Worm (Caenorhabditis elegans) whole organism, L1 larva: ENCODE measurements around the gene daam-1.

Experiments used
- C34B4.2 ChIP-seq: sonication (generic microtip); optimal IDR thresholded peaks from 2 replicates; lab custom pipeline; 2017; ENCODE audit warnings: mild to moderate bottlenecking, missing genetic modification characterization, missing compliant biosample characterization
- F16B12.6 ChIP-seq: fragments of 150-350 bp; optimal IDR thresholded peaks from 2 replicates; lab custom pipeline; 2014; ENCODE audit warnings: missing biosample characterization, missing genetic modification characterization
- Y116A8C.19 ChIP-seq: sonication (generic microtip); optimal IDR thresholded peaks from 2 replicates; lab custom pipeline; 2016; ENCODE audit warnings: missing compliant biosample characterization, missing genetic modification characterization, borderline replicate concordance
- aha-1 ChIP-seq: fragments of 150-350 bp; optimal IDR thresholded peaks from 2 replicates; lab custom pipeline; 2014; ENCODE audit warnings: missing biosample characterization, missing genetic modification characterization
- aly-2 ChIP-seq: fragments of 150-350 bp; optimal IDR thresholded peaks from 2 replicates; lab custom pipeline; 2014; ENCODE audit warnings: missing biosample characterization, missing genetic modification characterization
- ceh-82 ChIP-seq, 3 experiments: fragments of 150-350 bp in 1 of 3; sonication (generic microtip) in 2 of 3; optimal IDR thresholded peaks; 2 replicates each; lab custom pipeline; 2014 to 2017; ENCODE audit warnings: missing biosample characterization in 3 of 3, missing genetic modification characterization in 3 of 3
- ceh-88 ChIP-seq: fragments of 200-800 bp; sonication (Bioruptor generic); IDR thresholded peaks from 2 replicates; pipeline ENCODE4 v1.3.6; 2022; ENCODE audit warnings: missing genetic modification characterization, missing compliant biosample characterization
- ceh-90 ChIP-seq: sonication (generic microtip); optimal IDR thresholded peaks from 2 replicates; lab custom pipeline; 2016; ENCODE audit warnings: missing genetic modification characterization, missing compliant biosample characterization
- dpl-1 ChIP-seq, 3 experiments: fragments of 150-350 bp in 2 of 3; sonication (generic microtip) in 1 of 3; optimal IDR thresholded peaks; 2 replicates each; lab custom pipeline; 2014 to 2017; ENCODE audit warnings: missing biosample characterization in 3 of 3, missing genetic modification characterization in 3 of 3, missing genetic modification reagents in 3 of 3
- dsc-1 ChIP-seq: sonication (generic microtip); optimal IDR thresholded peaks from 2 replicates; lab custom pipeline; 2016; ENCODE audit warnings: mild to moderate bottlenecking, missing genetic modification characterization, missing compliant biosample characterization
- efl-1 ChIP-seq, 4 experiments: fragments of 150-350 bp; optimal IDR thresholded peaks in 3 of 4; peaks in 1 of 4; 1 replicate in 1 of 4; 2 replicates in 3 of 4; lab custom pipeline; 2014; ENCODE audit warnings: missing biosample characterization in 2 of 4, missing genetic modification characterization in 2 of 4, missing genetic modification reagents in 2 of 4
- efl-3 ChIP-seq: fragments of 200-800 bp; sonication (Bioruptor generic); optimal IDR thresholded peaks from 2 replicates; lab custom pipeline; 2018; ENCODE audit warnings: mild to moderate bottlenecking, missing genetic modification characterization, missing compliant biosample characterization
- egl-13 ChIP-seq: sonication (generic microtip); optimal IDR thresholded peaks from 2 replicates; lab custom pipeline; 2016; ENCODE audit warnings: missing genotype, missing genetic modification reagents, missing genetic modification characterization, missing compliant biosample characterization
- elt-2 ChIP-seq: sonication (generic microtip); optimal IDR thresholded peaks from 2 replicates; lab custom pipeline; 2016; ENCODE audit warnings: missing genetic modification characterization, mild to moderate bottlenecking, inconsistent platforms, missing compliant biosample characterization, missing genetic modification reagents
- fkh-4 ChIP-seq: sonication (generic microtip); optimal IDR thresholded peaks from 2 replicates; lab custom pipeline; 2016; ENCODE audit warnings: missing compliant biosample characterization, missing genetic modification characterization, borderline replicate concordance
- fos-1 ChIP-seq: fragments of 150-350 bp; optimal IDR thresholded peaks from 2 replicates; lab custom pipeline; 2014; ENCODE audit warnings: missing biosample characterization, missing genetic modification characterization
- hlh-17 ChIP-seq: fragments of 200-800 bp; sonication (Bioruptor generic); optimal IDR thresholded peaks from 2 replicates; lab custom pipeline; 2018; ENCODE audit warnings: missing genetic modification characterization, mild to moderate bottlenecking, missing compliant biosample characterization, moderate library complexity, borderline replicate concordance
- irx-1 ChIP-seq: sonication (generic microtip); optimal IDR thresholded peaks from 2 replicates; lab custom pipeline; 2016; ENCODE audit warnings: missing genetic modification characterization, missing compliant biosample characterization
- jun-1 ChIP-seq: fragments of 150-350 bp; optimal IDR thresholded peaks from 2 replicates; lab custom pipeline; 2014; ENCODE audit warnings: missing biosample characterization, missing genetic modification reagents, missing genetic modification characterization
- lin-13 ChIP-seq: fragments of 150-350 bp; optimal IDR thresholded peaks from 2 replicates; lab custom pipeline; 2014; ENCODE audit warnings: missing biosample characterization, missing genetic modification reagents, missing genetic modification characterization
- lin-14 ChIP-seq: fragments of 200-800 bp; sonication (Bioruptor generic); optimal IDR thresholded peaks from 2 replicates; lab custom pipeline; 2018; ENCODE audit warnings: mild to moderate bottlenecking, missing genetic modification characterization, moderate library complexity, missing compliant biosample characterization
- lin-15B ChIP-seq: fragments of 150-350 bp; sonication (generic microtip); optimal IDR thresholded peaks from 3 replicates; lab custom pipeline; 2014; ENCODE audit warnings: missing biosample characterization, missing genetic modification characterization
- lin-35 ChIP-seq, 2 experiments: fragments of 150-350 bp; optimal IDR thresholded peaks; 2 replicates each; lab custom pipeline; 2014; ENCODE audit warnings: missing biosample characterization in 2 of 2, missing genetic modification characterization in 2 of 2, missing genetic modification reagents in 2 of 2
- lin-39 ChIP-seq: fragments of 150-350 bp; optimal IDR thresholded peaks from 2 replicates; lab custom pipeline; 2014; ENCODE audit warnings: missing biosample characterization, missing genetic modification reagents, missing genetic modification characterization
- lir-3 ChIP-seq: sonication (generic microtip); optimal IDR thresholded peaks from 2 replicates; lab custom pipeline; 2016; ENCODE audit warnings: mild to moderate bottlenecking, missing genetic modification characterization, moderate library complexity, missing compliant biosample characterization; ENCODE audit not compliant: poor library complexity
- mdl-1 ChIP-seq, 2 experiments: fragments of 150-350 bp; optimal IDR thresholded peaks; 2 replicates each; lab custom pipeline; 2014 to 2017; ENCODE audit warnings: missing biosample characterization in 2 of 2, missing genetic modification characterization in 2 of 2, inconsistent platforms in 1 of 2
- mep-1 ChIP-seq: fragments of 150-350 bp; optimal IDR thresholded peaks from 2 replicates; lab custom pipeline; 2014; ENCODE audit warnings: missing biosample characterization, missing genetic modification characterization
- nhr-12 ChIP-seq: sonication (generic microtip); optimal IDR thresholded peaks from 2 replicates; lab custom pipeline; 2017; ENCODE audit warnings: missing biosample characterization, missing genetic modification characterization
- nhr-20 ChIP-seq: sonication (generic microtip); optimal IDR thresholded peaks from 2 replicates; lab custom pipeline; 2016; ENCODE audit warnings: mild to moderate bottlenecking, missing genetic modification characterization, missing compliant biosample characterization
- nhr-28 ChIP-seq: fragments of 150-350 bp; optimal IDR thresholded peaks from 2 replicates; lab custom pipeline; 2014; ENCODE audit warnings: missing biosample characterization, missing genetic modification characterization
- nhr-47 ChIP-seq: sonication (generic microtip); optimal IDR thresholded peaks from 2 replicates; lab custom pipeline; 2016; ENCODE audit warnings: mild to moderate bottlenecking, missing genetic modification characterization, moderate library complexity, missing compliant biosample characterization
- nhr-71 ChIP-seq: sonication (generic microtip); optimal IDR thresholded peaks from 2 replicates; lab custom pipeline; 2016; ENCODE audit warnings: mild to moderate bottlenecking, missing genetic modification characterization, moderate library complexity, missing compliant biosample characterization
- nhr-85 ChIP-seq: sonication (generic microtip); peaks from one replicate; lab custom pipeline; 2016; ENCODE audit warnings: missing genetic modification characterization, inconsistent platforms, missing compliant biosample characterization
- snu-23 ChIP-seq: sonication (generic microtip); optimal IDR thresholded peaks from 2 replicates; lab custom pipeline; 2016; ENCODE audit warnings: missing genetic modification characterization, missing compliant biosample characterization
- swsn-7 ChIP-seq: sonication (generic microtip); optimal IDR thresholded peaks from 2 replicates; lab custom pipeline; 2016; ENCODE audit warnings: missing genetic modification characterization, missing compliant biosample characterization
- unc-130 ChIP-seq: fragments of 150-350 bp; optimal IDR thresholded peaks from 2 replicates; lab custom pipeline; 2017; ENCODE audit warnings: missing biosample characterization, missing genetic modification characterization, inconsistent platforms
- unc-62 ChIP-seq: fragments of 150-350 bp; optimal IDR thresholded peaks from 2 replicates; lab custom pipeline; 2014; ENCODE audit warnings: missing biosample characterization, missing genetic modification reagents, missing genetic modification characterization
- zag-1 ChIP-seq: fragments of 150-350 bp; optimal IDR thresholded peaks from 2 replicates; lab custom pipeline; 2014; ENCODE audit warnings: missing biosample characterization, missing genetic modification characterization
- zip-4 ChIP-seq: fragments of 200-800 bp; sonication (Bioruptor generic); optimal IDR thresholded peaks from 2 replicates; lab custom pipeline; 2018; ENCODE audit warnings: mild to moderate bottlenecking, missing genetic modification characterization, moderate library complexity, missing compliant biosample characterization

Gene daam-1

ce11 chrV:27604-28003, 56.0 kb downstream of the daam-1 start:
- TF ChIP-seq nhr-20 (tag; lab: Kevin White, UChicago) (no peak), efl-1 (optimal IDR thresholded peaks at IDR 0.05; lab: Kevin White, UChicago) (no peak), efl-1 (GFP tag; optimal IDR thresholded peaks at IDR 0.05 in 1 of 2; lab: Kevin White, UChicago) (peak in 1 of 2 experiments; percentile 42)

ce11 chrV:24181-24580, 59.5 kb downstream of the daam-1 start:
- no peak for TF ChIP-seq lin-39 (tag; lab: Kevin White, UChicago)
- no peak for TF ChIP-seq lin-15B (tag; lab: Kevin White, UChicago)
- no peak for TF ChIP-seq C34B4.2
- TF ChIP-seq efl-1 (optimal IDR thresholded peaks at IDR 0.05; lab: Kevin White, UChicago), result peak in 1 of 2 experiments; percentile 53
- peak; percentile 61 to 93 for TF ChIP-seq efl-1 (GFP tag; optimal IDR thresholded peaks at IDR 0.05 in 1 of 2; lab: Kevin White, UChicago)
- no peak for TF ChIP-seq irx-1 (tag; lab: Kevin White, UChicago)
- no peak for TF ChIP-seq unc-62 (GFP tag; lab: Kevin White, UChicago)
- TF ChIP-seq nhr-28, result no peak
- peak; percentile 7 to 65 for TF ChIP-seq lin-35 (GFP tag; optimal IDR thresholded peaks at IDR 0.05; lab: Kevin White, UChicago)
- no peak for TF ChIP-seq snu-23 (GFP tag; lab: Kevin White, UChicago)
- TF ChIP-seq nhr-71 (tag; lab: Kevin White, UChicago), result no peak
- TF ChIP-seq dsc-1 (tag; lab: Kevin White, UChicago), result no peak
- TF ChIP-seq F16B12.6 (tag; lab: Kevin White, UChicago), result no peak
- TF ChIP-seq ceh-88 (GFP tag; lab: Robert Waterston, UW), result no peak
- TF ChIP-seq dpl-1 (GFP tag; optimal IDR thresholded peaks at IDR 0.05; lab: Kevin White, UChicago), result peak in 2 of 3 experiments; percentile 39 to 65
- TF ChIP-seq ceh-82 (tag; optimal IDR thresholded peaks at IDR 0.05; lab: Kevin White, UChicago), result no peak

- no peak for TF ChIP-seq fkh-4 (tag; lab: Kevin White, UChicago)
- TF ChIP-seq elt-2 (tag; lab: Kevin White, UChicago), result peak; percentile 56
- TF ChIP-seq swsn-7, result no peak
- no peak for TF ChIP-seq Y116A8C.19 (tag; lab: Kevin White, UChicago)
- no peak for TF ChIP-seq lir-3 (tag; lab: Kevin White, UChicago)
- no peak for TF ChIP-seq F16B12.6 (tag; lab: Kevin White, UChicago)
- TF ChIP-seq aha-1 (tag; lab: Kevin White, UChicago), result no peak
- no peak for TF ChIP-seq fos-1 (tag; lab: Kevin White, UChicago)
- no peak for TF ChIP-seq aly-2
- no peak for TF ChIP-seq efl-3 (GFP tag; lab: Kevin White, UChicago)
- no peak for TF ChIP-seq nhr-85 (tag; lab: Kevin White, UChicago)
- TF ChIP-seq efl-1 (optimal IDR thresholded peaks at IDR 0.05; lab: Kevin White, UChicago), result no peak
- TF ChIP-seq efl-1 (GFP tag; optimal IDR thresholded peaks at IDR 0.05 in 1 of 2; lab: Kevin White, UChicago), result peak in 1 of 2 experiments; percentile 87
Observed at ce11 chrV:21848-22247, 61.8 kb downstream of the daam-1 start.

DNA sequence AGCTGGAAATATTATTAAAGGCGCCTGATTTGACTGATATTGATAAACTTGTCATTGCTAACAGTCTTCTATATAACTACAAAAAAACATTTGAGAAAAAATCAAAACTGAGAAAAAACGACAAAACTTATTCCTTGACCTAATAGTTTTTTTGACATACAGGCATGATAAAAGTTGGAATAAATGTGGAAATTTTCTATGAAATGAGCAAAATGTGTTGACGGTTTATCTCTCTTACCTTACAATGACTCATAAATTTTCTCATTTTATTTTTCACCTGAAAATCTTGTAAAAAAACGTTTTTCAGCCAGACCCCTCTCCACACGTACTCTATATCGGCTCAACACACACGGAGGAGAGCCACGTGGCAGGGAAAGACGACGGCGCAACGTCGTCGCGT, 63.1 kb downstream of the daam-1 start, which contains the start of gene egl-8:
Gene egl-8, plus strand, starts transcription at position 301 of the 400 bp plus-strand sequence.
- TF ChIP-seq lir-3 (tag; lab: Kevin White, UChicago) (no peak), aly-2 (no peak), fkh-4 (tag; lab: Kevin White, UChicago) (no peak), nhr-47 (no peak), lin-14 (no peak), nhr-12 (tag; lab: Kevin White, UChicago) (no peak), jun-1 (no peak), lin-13 (GFP tag; lab: Kevin White, UChicago) (no peak), ceh-90 (no peak), hlh-17 (GFP tag; lab: Kevin White, UChicago) (no peak), mep-1 (tag; lab: Kevin White, UChicago) (no peak), zag-1 (tag; lab: Kevin White, UChicago) (no peak), zip-4 (no peak), mdl-1 (tag; optimal IDR thresholded peaks at IDR 0.05; lab: Kevin White, UChicago) (no peak), nhr-20 (tag; lab: Kevin White, UChicago) (no peak), unc-130 (tag; lab: Kevin White, UChicago) (no peak), egl-13 (tag; lab: Kevin White, UChicago) (no peak)
